Worm (Caenorhabditis elegans): ENCODE measurements around the gene atg-2.

The atg-2 gene

DNA sequence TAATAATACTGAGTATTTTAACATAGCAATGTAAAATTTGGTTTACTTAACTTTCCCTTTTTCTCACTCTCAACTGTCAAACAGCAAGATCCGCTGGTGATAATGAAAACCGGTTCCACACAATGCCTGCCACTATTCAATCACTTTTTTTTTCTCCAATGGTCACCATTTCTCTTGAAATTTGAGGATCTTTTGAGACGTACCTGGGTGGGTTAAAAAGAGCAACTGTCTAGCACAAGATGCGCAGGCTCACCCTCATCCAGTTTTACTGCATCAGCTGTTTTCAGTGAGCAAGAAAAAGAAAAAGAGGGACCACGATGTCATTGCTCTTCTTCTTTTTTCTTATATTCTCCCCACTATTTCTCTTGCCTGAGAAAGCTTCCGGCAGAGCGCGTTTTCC lies 1.7 kb downstream of the atg-2 start (continued):
- TF ChIP-seq grh-1 (GFP tag; IDR thresholded peaks at IDR 0.05), result peak; percentile 84
- TF ChIP-seq tbx-2 (tag; optimal IDR thresholded peaks at IDR 0.05), result no peak

DNA sequence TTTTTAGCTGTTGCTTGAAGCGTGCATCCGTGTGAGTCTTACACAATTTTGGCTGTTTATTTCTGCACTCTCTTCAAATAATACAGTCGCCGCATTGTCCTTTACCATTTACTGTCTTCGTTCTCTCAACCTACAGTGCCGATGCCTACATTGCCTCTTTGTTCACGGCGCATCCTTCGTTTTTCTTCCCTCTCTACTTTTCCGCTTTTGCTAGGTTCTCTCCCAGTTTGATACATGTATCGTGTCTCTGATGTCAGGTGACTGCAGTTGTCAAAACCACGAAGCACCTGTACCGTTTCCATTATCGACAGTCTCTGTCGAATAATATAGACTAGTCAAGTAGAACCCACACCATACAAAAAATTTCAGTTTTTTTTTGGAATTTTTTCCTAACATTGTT lies 2.1 kb downstream of the atg-2 start:
- TF ChIP-seq nhr-47 (tag; optimal IDR thresholded peaks at IDR 0.05) (peak; percentile 9), rnt-1 (tag; optimal IDR thresholded peaks at IDR 0.05) (peak; percentile 39), nhr-90 (tag; optimal IDR thresholded peaks at IDR 0.05; ENCODE audit: poor library complexity) (peak; percentile 59), hpl-2 (GFP tag; optimal IDR thresholded peaks at IDR 0.05) (peak; percentile 34), Y116A8C.19 (tag; optimal IDR thresholded peaks at IDR 0.05; ENCODE audit: borderline replicate concordance) (no peak), lsy-2 (tag; optimal IDR thresholded peaks at IDR 0.05) (peak in 1 of 2 experiments; percentile 27), lin-14 (GFP tag; optimal IDR thresholded peaks at IDR 0.05) (peak; percentile 31), ces-1 (GFP tag; optimal IDR thresholded peaks at IDR 0.05) (no peak), nhr-20 (tag; optimal IDR thresholded peaks at IDR 0.05) (peak; percentile 77), tbx-2 (tag; optimal IDR thresholded peaks at IDR 0.05) (peak; percentile 2), C16A3.4 (tag; optimal IDR thresholded peaks at IDR 0.05) (peak; percentile 36), ama-1 (optimal IDR thresholded peaks at IDR 0.05) (peak; percentile 47), unc-130 (tag; optimal IDR thresholded peaks at IDR 0.05) (peak; percentile 49), elt-2 (tag; optimal IDR thresholded peaks at IDR 0.05) (peak; percentile 37), mab-9 (GFP tag; IDR thresholded peaks at IDR 0.05) (no peak), nhr-71 (tag; optimal IDR thresholded peaks at IDR 0.05) (peak; percentile 49), nhr-19 (GFP tag; conservative IDR thresholded peaks at IDR 0.05) (peak; percentile 35), snu-23 (GFP tag; optimal IDR thresholded peaks at IDR 0.05) (peak; percentile 68), swsn-7 (tag; optimal IDR thresholded peaks at IDR 0.05) (peak; percentile 35), dpl-1 (GFP tag; optimal IDR thresholded peaks at IDR 0.05) (peak in 1 of 3 experiments; percentile 6), mdl-1 (tag; optimal IDR thresholded peaks at IDR 0.05) (peak in 1 of 2 experiments; percentile 60), egl-27 (tag; optimal IDR thresholded peaks at IDR 0.05) (no peak), lin-15B (tag; optimal IDR thresholded peaks at IDR 0.05) (no peak), lin-35 (GFP tag; optimal IDR thresholded peaks at IDR 0.05) (peak in 1 of 2 experiments; percentile 81), mep-1 (tag; optimal IDR thresholded peaks at IDR 0.05) (peak; percentile 67), elt-3 (tag; optimal IDR thresholded peaks at IDR 0.05) (peak in 1 of 6 experiments; percentile 75), efl-1 (optimal IDR thresholded peaks at IDR 0.05) (peak in 1 of 2 experiments; percentile 6), efl-1 (GFP tag; optimal IDR thresholded peaks at IDR 0.05 in 1 of 2) (peak in 1 of 2 experiments; percentile 94), ceh-90 (tag; optimal IDR thresholded peaks at IDR 0.05) (no peak), xbp-1 (tag; optimal IDR thresholded peaks at IDR 0.05) (peak; percentile 16), grh-1 (GFP tag; IDR thresholded peaks at IDR 0.05) (peak; percentile 39), nhr-77 (tag; optimal IDR thresholded peaks at IDR 0.05) (no peak), blmp-1 (tag; optimal IDR thresholded peaks at IDR 0.05) (peak; percentile 75)

DNA sequence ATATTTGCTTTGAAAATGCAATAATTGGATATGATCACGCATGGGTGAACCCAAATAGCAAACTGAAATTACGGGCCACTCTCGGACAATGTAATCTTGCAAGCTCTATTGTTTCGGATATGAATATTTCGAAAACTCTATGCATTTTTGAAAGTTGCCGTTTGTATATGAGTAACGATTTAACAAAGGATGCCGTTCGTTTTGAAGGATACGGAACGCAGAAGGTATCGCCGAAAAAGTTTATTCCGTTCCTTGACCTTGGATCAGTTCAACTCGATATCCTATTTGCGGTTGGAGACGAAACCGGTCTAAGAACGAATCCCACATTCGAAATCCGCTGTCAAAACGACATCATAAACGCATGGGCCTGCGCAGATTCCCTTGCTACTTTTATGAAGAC lies 6.5 kb downstream of the atg-2 start:
- TF ChIP-seq snpc-4 (tag; optimal IDR thresholded peaks at IDR 0.05) (no peak), lin-13 (GFP tag; optimal IDR thresholded peaks at IDR 0.05) (no peak), nhr-76 (tag; optimal IDR thresholded peaks at IDR 0.05) (no peak), sptf-1 (tag; optimal IDR thresholded peaks at IDR 0.05) (no peak), blmp-1 (tag; optimal IDR thresholded peaks at IDR 0.05) (no peak), ama-1 (optimal IDR thresholded peaks at IDR 0.05) (no peak), aly-2 (tag; optimal IDR thresholded peaks at IDR 0.05) (no peak), rnt-1 (tag; optimal IDR thresholded peaks at IDR 0.05) (no peak), fkh-10 (GFP tag; optimal IDR thresholded peaks at IDR 0.05) (no peak), zag-1 (tag; optimal IDR thresholded peaks at IDR 0.05) (no peak), egl-13 (tag; optimal IDR thresholded peaks at IDR 0.05) (no peak), zip-4 (GFP tag; optimal IDR thresholded peaks at IDR 0.05) (no peak), unc-130 (tag; optimal IDR thresholded peaks at IDR 0.05) (no peak), pqm-1 (tag; optimal IDR thresholded peaks at IDR 0.05) (no peak), elt-3 (tag; optimal IDR thresholded peaks at IDR 0.05) (no peak), nhr-90 (tag; optimal IDR thresholded peaks at IDR 0.05; ENCODE audit: poor library complexity) (no peak)
